Worm (Caenorhabditis elegans): ENCODE data around the gene rps-29.

rps-29 gene

DNA sequence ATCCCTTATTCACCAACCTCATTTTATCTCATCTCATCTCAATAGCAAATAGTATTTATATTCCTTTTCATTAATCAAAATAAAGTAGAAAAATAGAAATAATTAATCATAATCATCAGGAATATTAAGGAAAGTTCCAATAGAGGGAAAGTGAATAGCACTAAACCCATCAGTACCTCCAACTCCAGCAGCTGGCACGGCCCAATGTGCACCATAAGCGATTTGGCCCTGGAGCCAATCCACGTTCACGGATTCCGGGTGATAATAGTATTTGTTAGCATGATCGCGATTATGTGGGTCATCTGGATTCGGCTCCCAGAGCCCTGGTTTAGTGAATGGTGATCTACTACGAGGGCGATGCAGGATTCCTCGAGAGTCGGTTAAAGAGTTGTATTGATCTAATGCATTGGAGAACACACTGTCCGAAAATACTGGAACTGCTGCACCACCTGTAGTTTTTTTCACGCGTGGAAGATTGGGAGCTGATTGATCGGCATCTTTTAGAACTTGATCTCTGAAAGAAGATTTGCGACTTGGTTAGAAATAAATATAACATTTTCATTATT lies 41.7 kb downstream of the rps-29 start:
- TF ChIP-seq nhr-12 (tag; optimal IDR thresholded peaks at IDR 0.05): no peak
- TF ChIP-seq skn-1 (tag; optimal IDR thresholded peaks at IDR 0.05): peak; percentile 47
- TF ChIP-seq pha-4 (tag; optimal IDR thresholded peaks at IDR 0.05): peak; percentile 47
- peak; percentile 26 for TF ChIP-seq R02D3.7 (tag; optimal IDR thresholded peaks at IDR 0.05)
- TF ChIP-seq eor-1 (tag; optimal IDR thresholded peaks at IDR 0.05): no peak
- no peak for TF ChIP-seq fkh-2 (tag; optimal IDR thresholded peaks at IDR 0.05)
- peak; percentile 62 for TF ChIP-seq nhr-25 (tag; optimal IDR thresholded peaks at IDR 0.05)
- peak; percentile 92 for TF ChIP-seq nhr-43 (tag; optimal IDR thresholded peaks at IDR 0.05; ENCODE audit: poor library complexity, severe bottlenecking)
- TF ChIP-seq nhr-237 (tag; optimal IDR thresholded peaks at IDR 0.05): no peak
- TF ChIP-seq ama-1 (optimal IDR thresholded peaks at IDR 0.05): peak; percentile 98
- TF ChIP-seq nhr-28 (tag; optimal IDR thresholded peaks at IDR 0.05): no peak
- no peak for TF ChIP-seq sea-2 (GFP tag; optimal IDR thresholded peaks at IDR 0.05)
- peak; percentile 45 for TF ChIP-seq ZK546.5 (tag; optimal IDR thresholded peaks at IDR 0.05)
- TF ChIP-seq ztf-11 (tag; optimal IDR thresholded peaks at IDR 0.05): no peak
- TF ChIP-seq elt-2 (tag; optimal IDR thresholded peaks at IDR 0.05): peak; percentile 61
- no peak for TF ChIP-seq nhr-11 (tag; optimal IDR thresholded peaks at IDR 0.05)
- TF ChIP-seq mdl-1 (tag; optimal IDR thresholded peaks at IDR 0.05): peak; percentile 7
- peak; percentile 20 for TF ChIP-seq lin-39 (tag; optimal IDR thresholded peaks at IDR 0.05)
- peak; percentile 84 for TF ChIP-seq ztf-4 (tag; optimal IDR thresholded peaks at IDR 0.05)
- peak; percentile 47 for TF ChIP-seq nhr-76 (tag; optimal IDR thresholded peaks at IDR 0.05)
- peak; percentile 64 for TF ChIP-seq nhr-77 (tag; optimal IDR thresholded peaks at IDR 0.05)
- TF ChIP-seq fos-1 (tag; optimal IDR thresholded peaks at IDR 0.05): peak; percentile 84
- peak; percentile 31 for TF ChIP-seq unc-62 (GFP tag; optimal IDR thresholded peaks at IDR 0.05)
- no peak for TF ChIP-seq nhr-67 (tag; optimal IDR thresholded peaks at IDR 0.05)
- TF ChIP-seq nfya-1 (tag; optimal IDR thresholded peaks at IDR 0.05; ENCODE audit: insufficient read depth): peak; percentile 38
- TF ChIP-seq fkh-10 (GFP tag; optimal IDR thresholded peaks at IDR 0.05): no peak
- peak; percentile 85 for TF ChIP-seq aly-2 (tag; optimal IDR thresholded peaks at IDR 0.05)
- no peak for TF ChIP-seq pqm-1 (tag; optimal IDR thresholded peaks at IDR 0.05)
- peak in 2 of 3 experiments; percentile 32 to 38 for TF ChIP-seq elt-3 (tag; optimal IDR thresholded peaks at IDR 0.05)
- no peak for TF ChIP-seq mml-1 (tag; optimal IDR thresholded peaks at IDR 0.05)
- peak; percentile 97 for TF ChIP-seq lsy-12 (tag; optimal IDR thresholded peaks at IDR 0.05)
- no peak for TF ChIP-seq snpc-4 (tag; optimal IDR thresholded peaks at IDR 0.05)
- TF ChIP-seq egl-5 (tag; optimal IDR thresholded peaks at IDR 0.05): no peak
- TF ChIP-seq tbx-2 (tag; optimal IDR thresholded peaks at IDR 0.05): peak; percentile 70
- TF ChIP-seq jun-1 (tag; optimal IDR thresholded peaks at IDR 0.05): peak; percentile 61
- no peak for TF ChIP-seq egl-27 (tag; optimal IDR thresholded peaks at IDR 0.05)
- peak; percentile 71 for TF ChIP-seq ceh-28 (tag; optimal IDR thresholded peaks at IDR 0.05)
- TF ChIP-seq ceh-16 (tag; optimal IDR thresholded peaks at IDR 0.05): no peak
- no peak for TF ChIP-seq nhr-23 (tag; optimal IDR thresholded peaks at IDR 0.05)
- no peak for TF ChIP-seq ceh-9 (tag; optimal IDR thresholded peaks at IDR 0.05)
- peak; percentile 42 for TF ChIP-seq hmg-11 (tag; optimal IDR thresholded peaks at IDR 0.05)
- TF ChIP-seq zag-1 (tag; optimal IDR thresholded peaks at IDR 0.05): peak; percentile 42
- TF ChIP-seq ceh-82 (tag; optimal IDR thresholded peaks at IDR 0.05): peak; percentile 7
- no peak for TF ChIP-seq daf-12 (tag; optimal IDR thresholded peaks at IDR 0.05)
- TF ChIP-seq lin-15B (tag; optimal IDR thresholded peaks at IDR 0.05): no peak
- peak; percentile 61 for TF ChIP-seq elt-1 (tag; optimal IDR thresholded peaks at IDR 0.05)
- peak; percentile 43 for TF ChIP-seq unc-39 (tag; optimal IDR thresholded peaks at IDR 0.05)
